Fruit fly (Drosophila melanogaster): ENCODE results near the gene CG42460.

The CG42460 gene

dm6 chr2L:3338566-3339215, 49.6 kb downstream of the CG42460 start (continued):
- TF ChIP-seq CoRest (tag; optimal IDR thresholded peaks at IDR 0.05) (peak; percentile 73), Max (GFP tag; optimal IDR thresholded peaks at IDR 0.05) (peak; percentile 50), Awh (GFP tag; IDR thresholded peaks at IDR 0.05) (peak; percentile 86), Hey (tag; optimal IDR thresholded peaks at IDR 0.05) (no peak), crc (GFP tag; optimal IDR thresholded peaks at IDR 0.05) (peak; percentile 82), CG31224 (GFP tag; IDR thresholded peaks at IDR 0.05) (no peak), jumu (GFP tag; optimal IDR thresholded peaks at IDR 0.05) (peak; percentile 88), CG18764 (GFP tag; optimal IDR thresholded peaks at IDR 0.05) (peak; percentile 85), CG10431 (GFP tag; optimal IDR thresholded peaks at IDR 0.05) (peak; percentile 38), CG1792 (GFP tag; optimal IDR thresholded peaks at IDR 0.05) (peak; percentile 63), CG9876 (GFP tag; optimal IDR thresholded peaks at IDR 0.05) (peak; percentile 45), CG16813 (GFP tag; IDR thresholded peaks at IDR 0.05; ENCODE audit: partially characterized antibody) (no peak), az2 (GFP tag; optimal IDR thresholded peaks at IDR 0.05) (peak; percentile 92), CG17829 (tag; optimal IDR thresholded peaks at IDR 0.05) (peak; percentile 87), croc (GFP tag; conservative IDR thresholded peaks at IDR 0.05) (peak; percentile 91), NFAT (GFP tag; IDR thresholded peaks at IDR 0.05) (no peak), CG8478 (optimal IDR thresholded peaks at IDR 0.05) (peak; percentile 39), pan (optimal IDR thresholded peaks at IDR 0.05) (no peak), pan (GFP tag; optimal IDR thresholded peaks at IDR 0.05 in 1 of 2, IDR thresholded peaks at IDR 0.05 in 1 of 2) (peak in 1 of 2 experiments; percentile 71), CG1603 (tag; optimal IDR thresholded peaks at IDR 0.05) (peak; percentile 93), CG1233 (GFP tag; optimal IDR thresholded peaks at IDR 0.05) (peak; percentile 30), CG2199 (GFP tag; IDR thresholded peaks at IDR 0.05) (peak; percentile 67; the same call in 1 of the 3 replicates), Sox102F (GFP tag; optimal IDR thresholded peaks at IDR 0.05) (peak; percentile 93), TFAM (GFP tag; optimal IDR thresholded peaks at IDR 0.05) (peak; percentile 28), wor (GFP tag; IDR thresholded peaks at IDR 0.05) (peak; percentile 70), lola (GFP tag; optimal IDR thresholded peaks at IDR 0.05) (peak in 1 of 3 experiments; percentile 83), HLHmδ (GFP tag; optimal IDR thresholded peaks at IDR 0.05) (peak; percentile 68), Taf1 (GFP tag; IDR thresholded peaks at IDR 0.05) (no peak), dmrt11E (tag; optimal IDR thresholded peaks at IDR 0.05) (peak; percentile 84), Pdp1 (GFP tag; optimal IDR thresholded peaks at IDR 0.05) (peak; percentile 3 to 78), her (GFP tag; optimal IDR thresholded peaks at IDR 0.05) (no peak), CG33213 (GFP tag; optimal IDR thresholded peaks at IDR 0.05) (peak; percentile 75), unpg (GFP tag; optimal IDR thresholded peaks at IDR 0.05) (peak; percentile 84), CG11695 (GFP tag; IDR thresholded peaks at IDR 0.05) (peak; percentile 57; the same call in 1 of the 3 replicates), CG6272 (GFP tag; IDR thresholded peaks at IDR 0.05) (peak; percentile 78), row (GFP tag; IDR thresholded peaks at IDR 0.05) (peak; percentile 86), stwl (tag; optimal IDR thresholded peaks at IDR 0.05) (peak; percentile 9), eve (GFP tag; optimal IDR thresholded peaks at IDR 0.05) (peak in 1 of 2 experiments; percentile 90), Mes4 (GFP tag; optimal IDR thresholded peaks at IDR 0.05) (peak; percentile 83), CG2120 (GFP tag; optimal IDR thresholded peaks at IDR 0.05) (no peak), z (GFP tag; IDR thresholded peaks at IDR 0.05) (peak; percentile 89), CG7271 (tag; optimal IDR thresholded peaks at IDR 0.05) (peak; percentile 7), ro (GFP tag; IDR thresholded peaks at IDR 0.05) (peak; percentile 66; the same call in 1 of the 2 replicates), C15 (GFP tag; IDR thresholded peaks at IDR 0.05) (no peak), br (optimal IDR thresholded peaks at IDR 0.05) (no peak), CG13296 (GFP tag; optimal IDR thresholded peaks at IDR 0.05) (no peak), CG14965 (GFP tag; optimal IDR thresholded peaks at IDR 0.05; ENCODE audit: borderline replicate concordance) (peak; percentile 7), lmd (GFP tag; IDR thresholded peaks at IDR 0.05) (peak; percentile 81), Chrac-16 (GFP tag; optimal IDR thresholded peaks at IDR 0.05) (peak; percentile 86), CG9797 (GFP tag; optimal IDR thresholded peaks at IDR 0.05) (no peak), dati (GFP tag; IDR thresholded peaks at IDR 0.05) (peak; percentile 59; the same call in 1 of the 2 replicates)
